Worm (Caenorhabditis elegans) whole organism, late embryonic: ENCODE results near the gene T08B6.1.

Experiments used
- eyg-1 ChIP-seq: sonication (generic microtip); optimal IDR thresholded peaks from 2 replicates; lab custom pipeline; 2016; ENCODE audit warnings: missing genotype, missing genetic modification characterization, missing compliant biosample characterization
- pha-4 ChIP-seq: fragments of 150-350 bp; optimal IDR thresholded peaks from 2 replicates; lab custom pipeline; 2018; ENCODE audit warnings: missing biosample characterization, missing genetic modification reagents, missing genetic modification characterization
- pros-1 ChIP-seq: fragments of 150-350 bp; optimal IDR thresholded peaks from 2 replicates; lab custom pipeline; 2014; ENCODE audit warnings: missing biosample characterization, missing genetic modification reagents, missing genetic modification characterization

DNA sequence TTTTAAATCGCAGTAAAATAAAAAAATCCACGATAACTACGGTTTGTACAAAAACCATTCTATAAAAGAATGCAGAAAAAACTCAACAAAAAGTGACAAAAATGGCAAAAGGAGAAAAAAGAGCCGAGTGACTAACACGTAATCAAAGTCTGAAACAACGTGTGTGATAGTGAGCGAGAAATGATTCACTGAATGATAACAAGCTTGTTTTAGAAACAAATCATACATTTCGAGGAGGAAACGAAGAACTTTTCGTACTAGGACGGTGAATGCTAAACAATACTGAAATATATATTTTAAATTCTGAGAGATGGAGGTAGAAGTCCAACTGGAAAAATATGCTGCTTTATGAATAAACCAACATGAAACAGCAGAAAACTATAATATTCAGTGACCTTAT lies 45.1 kb downstream of the T08B6.1 start:
- TF ChIP-seq eyg-1 (no peak), pros-1 (tag; lab: Kevin White, UChicago) (no peak), pha-4 (tag; lab: Kevin White, UChicago) (no peak)
